Fruit fly (Drosophila melanogaster): ENCODE results near the gene SF1.

SF1 gene

DNA sequence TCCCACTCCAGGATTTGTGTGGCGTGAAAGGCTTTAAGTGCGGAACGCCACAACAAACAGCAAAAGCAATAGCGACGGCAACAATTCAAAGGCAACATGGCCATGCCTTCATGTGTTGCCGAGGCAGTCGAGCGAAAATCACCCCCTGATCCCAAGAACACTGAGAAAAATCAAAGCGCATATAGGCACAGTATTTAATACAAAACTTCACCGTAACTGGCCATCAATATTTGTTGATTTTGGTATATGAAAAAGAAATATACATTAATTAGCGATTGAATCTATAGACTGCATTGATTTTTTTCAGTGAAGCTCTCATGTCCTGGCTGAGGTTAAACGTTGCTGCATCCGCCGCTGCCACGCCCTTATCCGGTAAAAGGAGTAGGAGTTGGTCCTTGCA, 39.1 kb upstream of the SF1 start (continued):
- TF ChIP-seq CG15336 (GFP tag; IDR thresholded peaks at IDR 0.05) = peak; percentile 45
- TF ChIP-seq Sox14 (GFP tag; optimal IDR thresholded peaks at IDR 0.05) = peak; percentile 60
- peak; percentile 57; the same call in 2 of the 3 replicates for TF ChIP-seq eg (GFP tag; IDR thresholded peaks at IDR 0.05)
- peak; percentile 65 for TF ChIP-seq CG10631 (GFP tag; optimal IDR thresholded peaks at IDR 0.05)
- peak; percentile 63 for TF ChIP-seq lz (GFP tag; optimal IDR thresholded peaks at IDR 0.05)
- TF ChIP-seq CG4318 (GFP tag; optimal IDR thresholded peaks at IDR 0.05) = peak; percentile 47
- peak; percentile 74 for TF ChIP-seq Ets96B (tag; optimal IDR thresholded peaks at IDR 0.05)
- peak; percentile 69 for TF ChIP-seq esn (GFP tag; optimal IDR thresholded peaks at IDR 0.05)
- TF ChIP-seq net (GFP tag; optimal IDR thresholded peaks at IDR 0.05) = peak; percentile 42
- TF ChIP-seq Eip78C (GFP tag) = peak; percentile 88
- 0 out of 2 replicates have a peak, but pooled peaks have one; percentile 24 for TF ChIP-seq Gug (GFP tag; IDR thresholded peaks at IDR 0.05)
- peak; percentile 66 for TF ChIP-seq topi (GFP tag; optimal IDR thresholded peaks at IDR 0.05)
- peak; percentile 65 for TF ChIP-seq achi (GFP tag; optimal IDR thresholded peaks at IDR 0.05)
- TF ChIP-seq CG10669 (GFP tag; optimal IDR thresholded peaks at IDR 0.05) = peak; percentile 70
- TF ChIP-seq CG6808 (GFP tag; optimal IDR thresholded peaks at IDR 0.05) = peak; percentile 54
- peak; percentile 56 for TF ChIP-seq spab (GFP tag; optimal IDR thresholded peaks at IDR 0.05)
- TF ChIP-seq fd59A (GFP tag; optimal IDR thresholded peaks at IDR 0.05) = peak; percentile 57
- no peak for TF ChIP-seq Hr38 (GFP tag; optimal IDR thresholded peaks at IDR 0.05)
- peak; percentile 78 for TF ChIP-seq CG6163 (GFP tag; IDR thresholded peaks at IDR 0.05)
- peak; percentile 17 for TF ChIP-seq Lpt (GFP tag; optimal IDR thresholded peaks at IDR 0.05)
- TF ChIP-seq ss (GFP tag; optimal IDR thresholded peaks at IDR 0.05) = peak; percentile 44 to 75
- TF ChIP-seq CG6854 (GFP tag; optimal IDR thresholded peaks at IDR 0.05) = no peak
- TF ChIP-seq acj6 (GFP tag; optimal IDR thresholded peaks at IDR 0.05) = peak; percentile 66
- peak; percentile 5 for TF ChIP-seq CG6276 (GFP tag; optimal IDR thresholded peaks at IDR 0.05)
- TF ChIP-seq CG32006 (GFP tag; optimal IDR thresholded peaks at IDR 0.05) = peak; percentile 63
- TF ChIP-seq Hr4 (GFP tag; optimal IDR thresholded peaks at IDR 0.05) = peak; percentile 47
- TF ChIP-seq CG16779 (tag; optimal IDR thresholded peaks at IDR 0.05) = peak; percentile 39

DNA sequence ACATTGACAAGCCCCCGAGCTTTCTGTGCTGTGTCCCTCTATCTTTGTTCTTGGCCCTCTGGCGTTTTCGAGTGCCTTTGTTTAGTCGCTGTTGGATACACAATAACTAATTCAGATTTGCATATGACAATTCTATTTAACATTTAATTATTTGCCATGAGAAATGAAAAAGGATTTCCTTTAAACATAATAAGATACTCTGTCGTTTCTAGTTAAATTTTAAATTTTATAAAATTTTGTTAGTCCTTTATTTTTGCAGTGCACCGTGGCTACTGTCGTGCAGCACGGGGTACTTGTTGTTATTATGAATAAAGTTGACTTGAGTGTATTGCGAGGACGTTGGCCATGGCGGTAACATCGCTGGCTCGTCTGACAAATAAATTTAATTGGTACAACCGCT, 37.4 kb upstream of the SF1 start:
- TF ChIP-seq spab (GFP tag; optimal IDR thresholded peaks at IDR 0.05) (no peak), CG8319 (GFP tag; optimal IDR thresholded peaks at IDR 0.05) (no peak), CG11902 (GFP tag; optimal IDR thresholded peaks at IDR 0.05) (no peak), CG6792 (GFP tag; optimal IDR thresholded peaks at IDR 0.05) (no peak), Hr4 (GFP tag; optimal IDR thresholded peaks at IDR 0.05) (no peak), esn (GFP tag; optimal IDR thresholded peaks at IDR 0.05) (peak; percentile 9), ss (GFP tag; optimal IDR thresholded peaks at IDR 0.05) (peak in 1 of 2 experiments; percentile 26), CG3032 (tag; optimal IDR thresholded peaks at IDR 0.05) (peak; percentile 6), svp (GFP tag) (peak; percentile 59), Eip78C (GFP tag) (peak; percentile 68), Met (GFP tag; optimal IDR thresholded peaks at IDR 0.05) (peak; percentile 8), CG7368 (GFP tag; optimal IDR thresholded peaks at IDR 0.05) (no peak), CG15336 (GFP tag; IDR thresholded peaks at IDR 0.05) (no peak), Eip75B (GFP tag; optimal IDR thresholded peaks at IDR 0.05) (peak; percentile 1), Smox (GFP tag; optimal IDR thresholded peaks at IDR 0.05) (peak; percentile 2), CG6163 (GFP tag; IDR thresholded peaks at IDR 0.05) (0 out of 3 replicates have a peak, but pooled peaks have one; percentile 17)

DNA sequence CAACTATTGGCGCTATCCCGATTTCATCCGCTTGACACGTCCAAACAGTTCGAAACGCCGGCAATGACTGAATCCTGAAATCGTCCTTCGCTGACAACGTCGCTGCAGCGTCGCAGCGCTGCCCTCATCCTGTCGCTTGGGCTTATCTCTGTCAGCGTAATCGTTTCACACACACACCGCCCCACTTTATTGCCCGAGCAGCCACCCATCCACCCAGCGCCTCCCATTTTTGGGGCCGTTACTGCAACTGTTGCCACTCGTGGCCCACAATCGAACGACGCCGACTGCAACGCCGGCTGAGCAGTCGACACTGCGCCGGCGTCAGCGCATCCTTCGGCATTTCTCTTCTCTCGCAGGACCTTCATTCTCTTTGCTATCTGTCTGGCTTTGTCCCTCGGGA, 34.6 kb upstream of the SF1 start, which contains the start of gene Dscam3:
Dscam3 (minus strand) TSS at position 69 of the 400 bp plus-strand sequence.
- TF ChIP-seq CG7368 (GFP tag; optimal IDR thresholded peaks at IDR 0.05) (peak; percentile 51), esn (GFP tag; optimal IDR thresholded peaks at IDR 0.05) (no peak)

DNA sequence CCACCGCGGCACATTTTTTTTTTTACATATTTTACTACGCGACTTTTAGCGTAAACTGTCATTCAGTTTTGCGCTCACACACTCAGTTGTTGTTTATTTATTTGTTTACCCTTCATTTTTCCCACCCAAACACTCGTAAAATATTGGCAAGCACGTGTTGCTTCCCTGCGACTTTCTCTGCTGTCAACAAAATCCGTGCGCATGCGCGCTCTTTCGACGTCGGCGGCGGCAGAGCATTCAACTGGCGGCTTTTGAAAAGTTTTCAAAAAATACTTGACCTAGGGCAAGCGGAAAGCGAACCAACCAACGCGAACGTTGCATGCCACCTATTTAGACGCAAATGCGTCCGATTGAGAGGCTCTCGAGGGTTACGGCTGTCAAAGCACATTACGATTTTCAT, 33.4 kb upstream of the SF1 start:
- TF ChIP-seq Sox102F (GFP tag; optimal IDR thresholded peaks at IDR 0.05) (no peak), CG15336 (GFP tag; IDR thresholded peaks at IDR 0.05) (no peak), CG3919 (GFP tag; optimal IDR thresholded peaks at IDR 0.05) (no peak), CG6163 (GFP tag; IDR thresholded peaks at IDR 0.05) (no peak), svp (GFP tag) (no peak), lz (GFP tag; optimal IDR thresholded peaks at IDR 0.05) (no peak), CG10631 (GFP tag; optimal IDR thresholded peaks at IDR 0.05) (no peak), Eip75B (GFP tag; optimal IDR thresholded peaks at IDR 0.05) (no peak), OdsH (GFP tag; optimal IDR thresholded peaks at IDR 0.05) (no peak)
